Worm (Caenorhabditis elegans) whole organism, mixed stage, embryonic: ENCODE results near the gene F15B9.6.

ENCODE experiments used
- mep-1 ChIP-seq: fragments of 150-350 bp; optimal IDR thresholded peaks from 2 replicates; lab custom pipeline; 2017; ENCODE audit warnings: missing biosample characterization, missing genetic modification reagents, missing genetic modification characterization, inconsistent platforms
- snpc-4 ChIP-seq: fragments of 150-350 bp; optimal IDR thresholded peaks from 2 replicates; lab custom pipeline; 2014; ENCODE audit warnings: missing biosample characterization, missing genetic modification characterization
- unc-39 ChIP-seq: fragments of 150-350 bp; optimal IDR thresholded peaks from 2 replicates; lab custom pipeline; 2014; ENCODE audit warnings: missing biosample characterization, missing genetic modification characterization
- ztf-11 ChIP-seq: fragments of 150-350 bp; optimal IDR thresholded peaks from 2 replicates; lab custom pipeline; 2014; ENCODE audit warnings: missing biosample characterization, missing genetic modification characterization

- TF ChIP-seq unc-39 (tag; lab: Kevin White, UChicago) (no peak), ztf-11 (tag; lab: Kevin White, UChicago) (no peak), mep-1 (tag; lab: Kevin White, UChicago) (no peak), snpc-4 (no peak)
Measured at ce11 chrV:13013158-13013557, 786 bp upstream of the F15B9.6 start, which contains the start of gene try-10.
